Worm (Caenorhabditis elegans): ENCODE measurements around the gene twk-13.

twk-13 gene

DNA sequence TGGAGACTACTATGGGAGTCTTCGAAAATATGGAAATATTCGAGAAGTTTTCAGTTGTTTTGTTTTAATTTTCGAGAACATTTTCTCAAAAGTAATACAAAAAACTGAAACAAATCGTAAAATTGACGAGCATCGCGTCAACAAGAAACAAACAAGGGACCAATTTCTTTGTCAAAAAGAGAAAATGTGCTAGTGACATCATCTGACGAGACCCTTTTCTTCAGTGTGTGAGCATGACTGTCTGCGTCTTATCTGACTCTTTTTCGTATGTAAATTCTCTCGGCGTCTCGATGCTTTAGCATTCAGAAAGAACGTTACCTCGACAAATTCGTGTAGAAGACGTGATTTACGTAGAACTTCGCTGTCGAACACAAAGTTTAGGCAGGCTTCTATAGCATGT, 50.1 kb downstream of the twk-13 start:
- TF ChIP-seq ceh-58 (GFP tag; IDR thresholded peaks at IDR 0.05) = no peak
- TF ChIP-seq atf-7 (tag; optimal IDR thresholded peaks at IDR 0.05) = no peak
- no peak for TF ChIP-seq akir-1 (GFP tag; optimal IDR thresholded peaks at IDR 0.05)
- no peak for TF ChIP-seq lsl-1 (GFP tag; optimal IDR thresholded peaks at IDR 0.05)
- TF ChIP-seq ZK185.1 (tag; optimal IDR thresholded peaks at IDR 0.05; ENCODE audit: poor library complexity, severe bottlenecking) = no peak

- TF ChIP-seq ceh-27 (GFP tag; optimal IDR thresholded peaks at IDR 0.05) (no peak), lir-1 (GFP tag; conservative IDR thresholded peaks at IDR 0.05) (no peak), tbx-9 (tag; optimal IDR thresholded peaks at IDR 0.05; ENCODE audit: borderline replicate concordance) (no peak), efl-1 (GFP tag; optimal IDR thresholded peaks at IDR 0.05) (no peak), F55B11.4 (tag; optimal IDR thresholded peaks at IDR 0.05; ENCODE audit: borderline replicate concordance, insufficient read depth) (no peak), ceh-79 (tag; optimal IDR thresholded peaks at IDR 0.05) (no peak), B0035.1 (tag; optimal IDR thresholded peaks at IDR 0.05) (no peak), fkh-3 (tag; optimal IDR thresholded peaks at IDR 0.05) (no peak)
Observed at ce11 chrV:12283187-12283586, 54.6 kb downstream of the twk-13 start, which contains the start of gene F55C5.10. TSS of gene F55C5.10 (plus strand) at chrV:12283487.

ce11 chrV:12281508-12281907, 56.3 kb downstream of the twk-13 start:
- TF ChIP-seq ets-4 (GFP tag; optimal IDR thresholded peaks at IDR 0.05) (no peak), hlh-26 (GFP tag; conservative IDR thresholded peaks at IDR 0.05) (no peak), K12H6.12 (tag; optimal IDR thresholded peaks at IDR 0.05) (no peak), ztf-25 (GFP tag; IDR thresholded peaks at IDR 0.05) (no peak), lin-35 (GFP tag; optimal IDR thresholded peaks at IDR 0.05) (no peak), F57A8.1 (GFP tag; optimal IDR thresholded peaks at IDR 0.05) (no peak), dox-1 (GFP tag; IDR thresholded peaks at IDR 0.05) (no peak), aptf-3 (GFP tag; IDR thresholded peaks at IDR 0.05) (no peak), egl-44 (GFP tag; IDR thresholded peaks at IDR 0.05) (no peak)

DNA sequence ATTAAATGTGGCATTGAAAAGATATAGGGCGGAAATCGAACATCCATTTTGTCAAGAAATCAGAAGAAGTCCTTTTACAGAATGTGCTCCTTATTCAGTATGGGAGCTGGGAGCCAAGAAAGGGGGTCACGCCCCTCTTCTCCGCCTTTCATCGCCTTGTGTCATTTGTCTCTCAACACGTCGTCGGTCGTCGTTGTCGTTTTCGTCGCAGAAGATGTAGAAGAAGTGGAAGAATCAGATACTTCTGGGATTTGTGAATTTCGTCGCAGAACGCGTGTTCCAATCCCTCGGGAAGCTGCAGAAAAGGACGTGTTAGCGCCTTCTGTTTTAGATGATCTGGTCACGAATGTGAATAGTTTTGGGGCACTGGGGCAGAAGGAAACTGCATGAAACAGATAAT, 60.8 kb downstream of the twk-13 start, which contains the start of gene bnc-1:
Gene bnc-1, minus strand, starts transcription at position 101 of the 400 bp plus-strand sequence.
- TF ChIP-seq ztf-18 (tag; optimal IDR thresholded peaks at IDR 0.05) = no peak
- TF ChIP-seq snpc-1.1 (tag; optimal IDR thresholded peaks at IDR 0.05; ENCODE audit: insufficient read depth) = no peak
- no peak for TF ChIP-seq egl-44 (GFP tag; IDR thresholded peaks at IDR 0.05)
- no peak for TF ChIP-seq K11D2.4 (GFP tag; IDR thresholded peaks at IDR 0.05)
- no peak for TF ChIP-seq ztf-3 (GFP tag; optimal IDR thresholded peaks at IDR 0.05)
- no peak for TF ChIP-seq bed-2 (GFP tag; IDR thresholded peaks at IDR 0.05)
- no peak for TF ChIP-seq hlh-12 (tag; optimal IDR thresholded peaks at IDR 0.05)
- no peak for TF ChIP-seq hlh-26 (GFP tag; conservative IDR thresholded peaks at IDR 0.05)
- no peak for TF ChIP-seq unc-130 (GFP tag; optimal IDR thresholded peaks at IDR 0.05)
- TF ChIP-seq Y95B8A.8 (GFP tag; IDR thresholded peaks at IDR 0.05) = no peak
- TF ChIP-seq lag-1 (GFP tag; IDR thresholded peaks at IDR 0.05) = no peak

DNA sequence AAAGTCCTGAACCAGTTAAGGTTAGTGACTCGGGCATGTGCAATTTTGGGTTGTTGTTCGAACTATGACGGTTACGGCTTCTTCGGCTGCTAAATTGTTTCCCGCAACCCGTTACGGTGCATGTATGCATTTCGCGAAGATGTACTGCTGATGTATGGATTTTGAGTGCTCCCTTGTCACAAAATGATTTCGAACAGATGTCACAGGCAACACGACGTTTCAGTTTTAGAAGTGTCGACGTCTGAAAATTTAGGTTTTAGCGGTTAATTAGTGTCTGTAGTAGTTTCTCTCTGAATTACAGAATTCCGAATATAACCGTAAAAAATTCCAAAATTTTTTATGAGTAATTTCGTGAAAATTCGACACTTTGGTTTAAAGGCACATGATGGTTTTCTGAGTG, 62.1 kb downstream of the twk-13 start:
- TF ChIP-seq ccch-3 (GFP tag; optimal IDR thresholded peaks at IDR 0.05) (no peak), pbrm-1 (GFP tag; IDR thresholded peaks at IDR 0.05) (no peak), C17E4.6 (GFP tag; IDR thresholded peaks at IDR 0.05) (no peak), tbx-9 (tag; optimal IDR thresholded peaks at IDR 0.05; ENCODE audit: borderline replicate concordance) (no peak), nhr-27 (tag; optimal IDR thresholded peaks at IDR 0.05) (no peak), gei-17 (GFP tag; optimal IDR thresholded peaks at IDR 0.05) (no peak), F55B11.4 (tag; optimal IDR thresholded peaks at IDR 0.05; ENCODE audit: borderline replicate concordance, insufficient read depth) (no peak), madf-6 (GFP tag; IDR thresholded peaks at IDR 0.05) (no peak), hsf-1 (GFP tag; IDR thresholded peaks at IDR 0.05) (no peak), ama-1 (optimal IDR thresholded peaks at IDR 0.05) (no peak), ama-1 (GFP tag; optimal IDR thresholded peaks at IDR 0.05) (no peak), ekl-4 (GFP tag; IDR thresholded peaks at IDR 0.05) (no peak), egl-44 (GFP tag; IDR thresholded peaks at IDR 0.05) (no peak), attf-6 (GFP tag; IDR thresholded peaks at IDR 0.05) (no peak; the same call in 1 of the 2 replicates), mes-4 (tag; optimal IDR thresholded peaks at IDR 0.05) (no peak), ceh-79 (tag; optimal IDR thresholded peaks at IDR 0.05) (no peak), D2030.7 (GFP tag; IDR thresholded peaks at IDR 0.05) (no peak; the same call in 1 of the 2 replicates)
